Worm (Caenorhabditis elegans) whole organism, late embryonic: ENCODE data around the gene C32D5.7.

Source experiments
- K09A11.1 ChIP-seq: sonication (generic microtip); optimal IDR thresholded peaks from 2 replicates; lab custom pipeline; 2017; ENCODE audit warnings: antibody characterized with exemption, mild to moderate bottlenecking, missing genetic modification characterization, missing compliant biosample characterization; ENCODE audit not compliant: insufficient read depth
- ama-1 ChIP-seq: fragments of 150-350 bp; optimal IDR thresholded peaks from 2 replicates; lab custom pipeline; 2014
- ceh-48 ChIP-seq: sonication (generic microtip); optimal IDR thresholded peaks from 2 replicates; lab custom pipeline; 2016; ENCODE audit warnings: missing genetic modification characterization, inconsistent platforms, missing compliant biosample characterization
- dve-1 ChIP-seq: sonication (generic microtip); optimal IDR thresholded peaks from 2 replicates; lab custom pipeline; 2017; ENCODE audit warnings: antibody characterized with exemption, mild to moderate bottlenecking, missing genetic modification characterization, missing compliant biosample characterization
- elt-2 ChIP-seq: sonication (generic microtip); optimal IDR thresholded peaks from 2 replicates; lab custom pipeline; 2016; ENCODE audit warnings: missing genetic modification reagents, missing genetic modification characterization, missing compliant biosample characterization
- ets-4 ChIP-seq: sonication (generic microtip); optimal IDR thresholded peaks from 2 replicates; lab custom pipeline; 2016; ENCODE audit warnings: missing genetic modification characterization, missing compliant biosample characterization
- fax-1 ChIP-seq: sonication (generic microtip); optimal IDR thresholded peaks from 2 replicates; lab custom pipeline; 2016; ENCODE audit warnings: missing genotype, missing genetic modification characterization, missing compliant biosample characterization
- fkh-10 ChIP-seq: fragments of 150-350 bp; optimal IDR thresholded peaks from 2 replicates; lab custom pipeline; 2014; ENCODE audit warnings: missing biosample characterization, missing genetic modification reagents, missing genetic modification characterization
- gmeb-2 ChIP-seq: sonication (generic microtip); optimal IDR thresholded peaks from 2 replicates; lab custom pipeline; 2016; ENCODE audit warnings: missing genetic modification characterization, inconsistent platforms, missing compliant biosample characterization
- nhr-232 ChIP-seq: sonication (generic microtip); optimal IDR thresholded peaks from 2 replicates; lab custom pipeline; 2016; ENCODE audit warnings: missing genetic modification characterization, missing compliant biosample characterization
- pha-4 ChIP-seq: fragments of 150-350 bp; optimal IDR thresholded peaks from 2 replicates; lab custom pipeline; 2018; ENCODE audit warnings: missing biosample characterization, missing genetic modification reagents, missing genetic modification characterization
- rnt-1 ChIP-seq: sonication (generic microtip); optimal IDR thresholded peaks from 2 replicates; lab custom pipeline; 2016; ENCODE audit warnings: missing genetic modification characterization, missing compliant biosample characterization
- tbx-2 ChIP-seq: sonication (generic microtip); optimal IDR thresholded peaks from 2 replicates; lab custom pipeline; 2016; ENCODE audit warnings: missing genetic modification characterization, missing compliant biosample characterization
- unc-42 ChIP-seq: sonication (generic microtip); optimal IDR thresholded peaks from 2 replicates; lab custom pipeline; 2016; ENCODE audit warnings: missing genotype, missing genetic modification characterization, missing compliant biosample characterization

ce11 chrII:6339511-6339910, 337 bp downstream of the C32D5.7 start:
- TF ChIP-seq dve-1 (tag; lab: Kevin White, UChicago): peak; percentile 41
- no peak for TF ChIP-seq ama-1 (lab: Kevin White, UChicago)
- TF ChIP-seq fkh-10 (GFP tag; lab: Kevin White, UChicago): no peak
- no peak for TF ChIP-seq ceh-48 (tag; lab: Kevin White, UChicago)
- TF ChIP-seq K09A11.1 (tag; lab: Kevin White, UChicago): no peak
- TF ChIP-seq nhr-232 (tag; lab: Kevin White, UChicago): no peak
- no peak for TF ChIP-seq tbx-2 (tag; lab: Kevin White, UChicago)
- TF ChIP-seq gmeb-2 (tag; lab: Kevin White, UChicago): no peak
- no peak for TF ChIP-seq ets-4 (tag; lab: Kevin White, UChicago)
- TF ChIP-seq elt-2 (tag; lab: Kevin White, UChicago): no peak
- TF ChIP-seq fax-1: no peak
- TF ChIP-seq pha-4 (tag; lab: Kevin White, UChicago): no peak
- no peak for TF ChIP-seq rnt-1
- no peak for TF ChIP-seq unc-42 (tag; lab: Kevin White, UChicago)
